Fruit fly (Drosophila melanogaster) whole organism, adult: ENCODE measurements around the gene CG3792.

Experiments
- CG11617 ChIP-seq: fragments of 200-800 bp; sonication (Bioruptor generic); optimal IDR thresholded peaks from 2 replicates; lab custom pipeline; 2017; ENCODE audit warnings: mild to moderate bottlenecking, missing biosample characterization, missing genetic modification reagents, missing genetic modification characterization
- CG12768 ChIP-seq: fragments of 200-800 bp; sonication (Bioruptor generic); optimal IDR thresholded peaks from 2 replicates; lab custom pipeline; 2017; ENCODE audit warnings: missing biosample characterization, missing genetic modification characterization, mild to moderate bottlenecking, moderate library complexity, missing genetic modification reagents
- CG1620 ChIP-seq: fragments of 200-800 bp; sonication (Bioruptor generic); optimal IDR thresholded peaks from 2 replicates; lab custom pipeline; 2016; ENCODE audit warnings: missing biosample characterization, missing genetic modification characterization
- CG7045 ChIP-seq: fragments of 200-800 bp; sonication (Bioruptor generic); optimal IDR thresholded peaks from 2 replicates; lab custom pipeline; 2017; ENCODE audit warnings: missing biosample characterization, mild to moderate bottlenecking, missing genetic modification characterization
- Clk ChIP-seq: fragments of 200-800 bp; sonication (Bioruptor generic); optimal IDR thresholded peaks from 2 replicates; lab custom pipeline; 2017; ENCODE audit warnings: missing biosample characterization, missing genetic modification characterization
- Crg-1 ChIP-seq: fragments of 200-800 bp; sonication (Bioruptor generic); optimal IDR thresholded peaks from 2 replicates; lab custom pipeline; 2016; ENCODE audit warnings: missing biosample characterization, missing genetic modification characterization
- Hr96 ChIP-seq: fragments of 200-800 bp; sonication (Bioruptor generic); optimal IDR thresholded peaks from 2 replicates; lab custom pipeline; 2016; ENCODE audit warnings: missing biosample characterization, missing genetic modification characterization
- Mnt ChIP-seq: fragments of 200-800 bp; sonication (Bioruptor generic); optimal IDR thresholded peaks from 2 replicates; lab custom pipeline; 2016; ENCODE audit warnings: missing biosample characterization, mild to moderate bottlenecking, missing genetic modification characterization
- bab1 ChIP-seq: fragments of 200-800 bp; sonication (Bioruptor generic); optimal IDR thresholded peaks from 3 replicates; lab custom pipeline; 2019; ENCODE audit warnings: missing biosample characterization, mild to moderate bottlenecking, missing genetic modification characterization, moderate library complexity
- cic ChIP-seq: fragments of 200-800 bp; sonication (Bioruptor generic); optimal IDR thresholded peaks from 2 replicates; lab custom pipeline; 2017; ENCODE audit warnings: missing biosample characterization, mild to moderate bottlenecking, missing genetic modification characterization, moderate library complexity
- cnc ChIP-seq, 2 experiments: fragments of >200 bp; optimal IDR thresholded peaks; 2 replicates each; lab custom pipeline; 2017
- kay ChIP-seq: fragments of 200-800 bp; sonication (Bioruptor generic); peaks from one replicate; lab custom pipeline; 2016; ENCODE audit warnings: missing biosample characterization, missing genetic modification characterization, borderline replicate concordance
- toe ChIP-seq: fragments of 200-800 bp; sonication (Bioruptor generic); optimal IDR thresholded peaks from 2 replicates; lab custom pipeline; 2016; ENCODE audit warnings: missing biosample characterization, missing genetic modification characterization

DNA sequence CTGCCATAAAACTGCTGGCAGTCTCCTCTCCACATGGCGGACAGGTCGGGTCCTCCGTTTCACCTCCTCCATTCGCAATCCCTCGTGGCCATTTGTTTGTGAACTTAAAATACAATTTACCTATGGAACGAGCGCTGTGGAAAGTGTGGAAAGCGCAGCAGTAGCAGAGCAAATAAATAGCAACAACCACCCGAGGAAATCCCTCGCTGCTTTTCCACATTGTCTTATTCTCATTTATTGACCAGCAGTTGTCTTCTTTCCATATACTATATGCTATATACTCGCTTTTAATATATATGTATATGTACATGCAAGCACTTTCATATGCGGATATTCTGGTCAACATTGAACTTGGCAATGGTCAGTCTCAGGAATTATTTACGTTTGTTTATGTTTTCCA is 44.8 kb upstream of the CG3792 start, which contains the start of gene hoe1:
- TF ChIP-seq toe (GFP tag; lab: Kevin White, UChicago): no peak
- no peak for TF ChIP-seq cnc (optimal IDR thresholded peaks at IDR 0.05; lab: Kevin White, UChicago)
- TF ChIP-seq CG11617 (GFP tag; lab: Kevin White, UChicago): no peak
- TF ChIP-seq Hr96 (GFP tag; lab: Kevin White, UChicago): no peak
- TF ChIP-seq bab1: no peak
- no peak for TF ChIP-seq kay
- no peak for TF ChIP-seq Clk (GFP tag; lab: Kevin White, UChicago)
- no peak for TF ChIP-seq cic (GFP tag; lab: Kevin White, UChicago)
- no peak for TF ChIP-seq CG12768 (GFP tag; lab: Kevin White, UChicago)
- TF ChIP-seq Crg-1 (GFP tag; lab: Kevin White, UChicago): no peak
- no peak for TF ChIP-seq CG7045 (GFP tag; lab: Kevin White, UChicago)
- no peak for TF ChIP-seq CG1620 (GFP tag; lab: Kevin White, UChicago)
- TF ChIP-seq Mnt: no peak
